Worm (Caenorhabditis elegans) whole organism, young adult: ENCODE results near the gene F43C11.12.

Experiments
- B0019.2 ChIP-seq: fragments of 200-800 bp; sonication (Bioruptor generic); conservative IDR thresholded peaks from 2 replicates; pipeline ENCODE4 v1.3.6; 2022; ENCODE audit warnings: missing genetic modification reagents, missing genetic modification characterization, missing compliant biosample characterization
- B0261.1 ChIP-seq: sonication (generic microtip); optimal IDR thresholded peaks from 2 replicates; lab custom pipeline; 2016; ENCODE audit warnings: mild to moderate bottlenecking, missing genetic modification characterization, moderate library complexity, missing compliant biosample characterization
- C06A6.2 ChIP-seq: fragments of 200-800 bp; sonication (Bioruptor generic); conservative IDR thresholded peaks from 2 replicates; pipeline ENCODE4 v1.3.6; 2022; ENCODE audit warnings: missing genetic modification characterization, missing compliant biosample characterization
- C17E4.6 ChIP-seq: fragments of 200-800 bp; sonication (Bioruptor generic); IDR thresholded peaks from 2 replicates; pipeline ENCODE4 v1.3.6; 2022; ENCODE audit warnings: missing genetic modification reagents, missing genetic modification characterization, missing compliant biosample characterization
- D2030.7 ChIP-seq: fragments of 200-800 bp; sonication (Bioruptor generic); IDR thresholded peaks from 2 replicates; pipeline ENCODE4 v1.3.6; 2022; ENCODE audit warnings: missing genetic modification reagents, missing genetic modification characterization, missing compliant biosample characterization
- F37B4.10 ChIP-seq: fragments of 200-800 bp; sonication (Bioruptor generic); IDR thresholded peaks from 2 replicates; pipeline ENCODE4 v1.3.6; 2022; ENCODE audit warnings: missing genetic modification characterization, missing compliant biosample characterization
- F39B2.1 ChIP-seq: fragments of 200-800 bp; sonication (Bioruptor generic); IDR thresholded peaks from 2 replicates; pipeline ENCODE4 v1.3.6; 2022; ENCODE audit warnings: missing genetic modification reagents, missing genetic modification characterization, missing compliant biosample characterization
- F49E8.2 ChIP-seq: sonication (generic microtip); optimal IDR thresholded peaks from 3 replicates; lab custom pipeline; 2017; ENCODE audit warnings: missing genetic modification characterization, mild to moderate bottlenecking, missing compliant biosample characterization, antibody characterized with exemption, moderate library complexity; ENCODE audit not compliant: insufficient read depth
- F57A8.1 ChIP-seq: fragments of 200-800 bp; sonication (Bioruptor generic); optimal IDR thresholded peaks from 2 replicates; lab custom pipeline; 2018; ENCODE audit warnings: mild to moderate bottlenecking, missing genetic modification characterization, moderate library complexity, missing compliant biosample characterization
- Y53F4B.3 ChIP-seq: fragments of 200-800 bp; sonication (Bioruptor generic); IDR thresholded peaks from 2 replicates; pipeline ENCODE4 v1.3.6; 2022; ENCODE audit warnings: missing genetic modification reagents, missing genetic modification characterization, missing compliant biosample characterization
- Y53G8AR.9 ChIP-seq: fragments of 200-800 bp; sonication (Bioruptor generic); conservative IDR thresholded peaks from 2 replicates; pipeline ENCODE4 v1.3.6; 2022; ENCODE audit warnings: missing genetic modification reagents, missing genetic modification characterization, missing compliant biosample characterization
- Y56A3A.18 ChIP-seq: fragments of 200-800 bp; sonication (Bioruptor generic); IDR thresholded peaks from 2 replicates; pipeline ENCODE4 v1.3.6; 2022; ENCODE audit warnings: missing genetic modification reagents, missing genetic modification characterization, missing compliant biosample characterization
- Y95B8A.8 ChIP-seq: fragments of 200-800 bp; sonication (Bioruptor generic); IDR thresholded peaks from 2 replicates; pipeline ENCODE4 v1.3.6; 2022; ENCODE audit warnings: missing genetic modification reagents, missing genetic modification characterization, missing compliant biosample characterization
- aptf-2 ChIP-seq: fragments of 200-800 bp; sonication (Bioruptor generic); conservative IDR thresholded peaks from 2 replicates; pipeline ENCODE4 v1.3.6; 2022; ENCODE audit warnings: missing genetic modification reagents, missing genetic modification characterization, missing compliant biosample characterization
- atf-7 ChIP-seq: sonication (generic microtip); optimal IDR thresholded peaks from 2 replicates; lab custom pipeline; 2017; ENCODE audit warnings: mild to moderate bottlenecking, missing genetic modification characterization, missing compliant biosample characterization
- attf-5 ChIP-seq: fragments of 200-800 bp; sonication (Bioruptor generic); optimal IDR thresholded peaks from 2 replicates; lab custom pipeline; 2018; ENCODE audit warnings: mild to moderate bottlenecking, missing genetic modification characterization, missing compliant biosample characterization
- attf-6 ChIP-seq: fragments of 200-800 bp; sonication (Bioruptor generic); IDR thresholded peaks from 2 replicates; pipeline ENCODE4 v1.3.6; 2022; ENCODE audit warnings: missing genetic modification reagents, missing genetic modification characterization, missing compliant biosample characterization
- bed-2 ChIP-seq: fragments of 200-800 bp; sonication (Bioruptor generic); IDR thresholded peaks from 2 replicates; pipeline ENCODE4 v1.3.6; 2022; ENCODE audit warnings: missing genetic modification reagents, missing genetic modification characterization, missing compliant biosample characterization
- ccch-3 ChIP-seq: fragments of 200-800 bp; sonication (Bioruptor generic); optimal IDR thresholded peaks from 2 replicates; lab custom pipeline; 2018; ENCODE audit warnings: mild to moderate bottlenecking, missing genetic modification characterization, missing compliant biosample characterization
- cebp-2 ChIP-seq: fragments of 200-800 bp; sonication (Bioruptor generic); IDR thresholded peaks from 2 replicates; pipeline ENCODE4 v1.3.6; 2022; ENCODE audit warnings: missing genetic modification characterization, missing compliant biosample characterization
- ceh-100 ChIP-seq: fragments of 200-800 bp; sonication (Bioruptor generic); IDR thresholded peaks from 2 replicates; pipeline ENCODE4 v1.3.6; 2022; ENCODE audit warnings: missing genetic modification reagents, missing genetic modification characterization, missing compliant biosample characterization
- ceh-79 ChIP-seq: sonication (generic microtip); optimal IDR thresholded peaks from 2 replicates; lab custom pipeline; 2017; ENCODE audit warnings: mild to moderate bottlenecking, missing genetic modification characterization, missing compliant biosample characterization
- die-1 ChIP-seq: sonication (generic microtip); optimal IDR thresholded peaks from 2 replicates; lab custom pipeline; 2016; ENCODE audit warnings: missing genotype, mild to moderate bottlenecking, missing genetic modification characterization, missing compliant biosample characterization
- dpff-1 ChIP-seq: sonication (generic microtip); optimal IDR thresholded peaks from 2 replicates; lab custom pipeline; 2017; ENCODE audit warnings: mild to moderate bottlenecking, missing genetic modification characterization, missing compliant biosample characterization
- dpl-1 ChIP-seq: fragments of 150-350 bp; optimal IDR thresholded peaks from 2 replicates; lab custom pipeline; 2014; ENCODE audit warnings: missing biosample characterization, missing genetic modification reagents, missing genetic modification characterization
- efl-1 ChIP-seq: fragments of 150-350 bp; optimal IDR thresholded peaks from 2 replicates; lab custom pipeline; 2014; ENCODE audit warnings: missing biosample characterization, missing genetic modification reagents, missing genetic modification characterization
- egl-18 ChIP-seq: fragments of 200-800 bp; sonication (Bioruptor generic); IDR thresholded peaks from 2 replicates; pipeline ENCODE4 v1.3.6; 2022; ENCODE audit warnings: missing genetic modification reagents, missing genetic modification characterization, missing compliant biosample characterization
- egl-44 ChIP-seq: fragments of 200-800 bp; sonication (Bioruptor generic); IDR thresholded peaks from 2 replicates; pipeline ENCODE4 v1.3.6; 2022; ENCODE audit warnings: missing genetic modification reagents, missing genetic modification characterization, missing compliant biosample characterization
- hlh-26 ChIP-seq: fragments of 200-800 bp; sonication (Bioruptor generic); conservative IDR thresholded peaks from 2 replicates; pipeline ENCODE4 v1.3.6; 2022; ENCODE audit warnings: missing genetic modification reagents, missing genetic modification characterization, missing compliant biosample characterization
- hmg-20 ChIP-seq: fragments of 200-800 bp; sonication (Bioruptor generic); IDR thresholded peaks from 2 replicates; pipeline ENCODE4 v1.3.6; 2022; ENCODE audit warnings: missing genetic modification reagents, missing genetic modification characterization, missing compliant biosample characterization
- hrde-1 ChIP-seq: sonication (generic microtip); optimal IDR thresholded peaks from 2 replicates; lab custom pipeline; 2016; ENCODE audit warnings: missing genetic modification characterization, mild to moderate bottlenecking, missing compliant biosample characterization, moderate library complexity, missing genotype, missing genetic modification reagents, borderline replicate concordance
- hsf-1 ChIP-seq: fragments of 200-800 bp; sonication (Bioruptor generic); IDR thresholded peaks from 2 replicates; pipeline ENCODE4 v1.3.6; 2022; ENCODE audit warnings: missing genetic modification reagents, missing genetic modification characterization, missing compliant biosample characterization
- lin-40 ChIP-seq: sonication (generic microtip); optimal IDR thresholded peaks from 2 replicates; lab custom pipeline; 2016; ENCODE audit warnings: missing genetic modification characterization, mild to moderate bottlenecking, missing compliant biosample characterization, missing genotype, missing genetic modification reagents
- lir-1 ChIP-seq: fragments of 200-800 bp; sonication (Bioruptor generic); conservative IDR thresholded peaks from 2 replicates; pipeline ENCODE4 v1.3.6; 2022; ENCODE audit warnings: missing genetic modification reagents, missing genetic modification characterization, missing compliant biosample characterization
- lsl-1 ChIP-seq: fragments of 200-800 bp; sonication (Bioruptor generic); optimal IDR thresholded peaks from 2 replicates; lab custom pipeline; 2018; ENCODE audit warnings: mild to moderate bottlenecking, missing genetic modification characterization, moderate library complexity, missing compliant biosample characterization
- lsy-27 ChIP-seq: sonication (generic microtip); optimal IDR thresholded peaks from 2 replicates; lab custom pipeline; 2017; ENCODE audit warnings: missing genetic modification characterization, mild to moderate bottlenecking, missing compliant biosample characterization, antibody characterized with exemption, missing genotype, borderline replicate concordance; ENCODE audit not compliant: insufficient read depth
- madf-6 ChIP-seq: fragments of 200-800 bp; sonication (Bioruptor generic); IDR thresholded peaks from 2 replicates; pipeline ENCODE4 v1.3.6; 2022; ENCODE audit warnings: missing genetic modification reagents, missing genetic modification characterization, missing compliant biosample characterization
- mes-4 ChIP-seq: sonication (generic microtip); optimal IDR thresholded peaks from 2 replicates; lab custom pipeline; 2016; ENCODE audit warnings: missing genotype, missing genetic modification characterization, missing compliant biosample characterization
- mxl-1 ChIP-seq: sonication (generic microtip); optimal IDR thresholded peaks from 2 replicates; lab custom pipeline; 2016; ENCODE audit warnings: missing genetic modification characterization, missing compliant biosample characterization
- nfya-1 ChIP-seq: sonication (generic microtip); optimal IDR thresholded peaks from 2 replicates; lab custom pipeline; 2017; ENCODE audit warnings: antibody characterized with exemption, missing compliant biosample characterization, missing genetic modification characterization, borderline replicate concordance; ENCODE audit not compliant: insufficient read depth
- sdz-38 ChIP-seq: sonication (generic microtip); optimal IDR thresholded peaks from 2 replicates; lab custom pipeline; 2016; ENCODE audit warnings: missing genotype, missing genetic modification characterization, missing compliant biosample characterization
- snpc-1.1 ChIP-seq: sonication (generic microtip); optimal IDR thresholded peaks from 2 replicates; lab custom pipeline; 2017; ENCODE audit warnings: missing genetic modification characterization, mild to moderate bottlenecking, missing compliant biosample characterization, antibody characterized with exemption, moderate library complexity, missing genotype, missing genetic modification reagents; ENCODE audit not compliant: insufficient read depth
- snpc-4 ChIP-seq, 5 experiments: fragments of 150-350 bp in 1 of 5; sonication (generic microtip) in 4 of 5; optimal IDR thresholded peaks; 2 replicates each; lab custom pipeline; 2014 to 2018; ENCODE audit warnings: missing genetic modification characterization in 5 of 5, missing biosample characterization in 3 of 5, antibody characterized with exemption in 2 of 5, mild to moderate bottlenecking in 2 of 5, missing compliant biosample characterization in 2 of 5, missing genotype in 2 of 5, moderate library complexity in 2 of 5, missing genetic modification reagents in 1 of 5
- unc-130 ChIP-seq: sonication (generic microtip); optimal IDR thresholded peaks from 2 replicates; lab custom pipeline; 2016; ENCODE audit warnings: missing genetic modification reagents, missing genetic modification characterization, missing compliant biosample characterization
- ztf-22 ChIP-seq: fragments of 200-800 bp; sonication (Bioruptor generic); optimal IDR thresholded peaks from 2 replicates; lab custom pipeline; 2018; ENCODE audit warnings: mild to moderate bottlenecking, missing genetic modification characterization, moderate library complexity, missing compliant biosample characterization
- ztf-25 ChIP-seq: fragments of 200-800 bp; sonication (Bioruptor generic); IDR thresholded peaks from 2 replicates; pipeline ENCODE4 v1.3.6; 2022; ENCODE audit warnings: missing genetic modification reagents, missing genetic modification characterization, missing compliant biosample characterization
- ztf-26 ChIP-seq: sonication (generic microtip); optimal IDR thresholded peaks from 2 replicates; lab custom pipeline; 2017; ENCODE audit warnings: missing genetic modification characterization, missing compliant biosample characterization

F43C11.12 gene

DNA sequence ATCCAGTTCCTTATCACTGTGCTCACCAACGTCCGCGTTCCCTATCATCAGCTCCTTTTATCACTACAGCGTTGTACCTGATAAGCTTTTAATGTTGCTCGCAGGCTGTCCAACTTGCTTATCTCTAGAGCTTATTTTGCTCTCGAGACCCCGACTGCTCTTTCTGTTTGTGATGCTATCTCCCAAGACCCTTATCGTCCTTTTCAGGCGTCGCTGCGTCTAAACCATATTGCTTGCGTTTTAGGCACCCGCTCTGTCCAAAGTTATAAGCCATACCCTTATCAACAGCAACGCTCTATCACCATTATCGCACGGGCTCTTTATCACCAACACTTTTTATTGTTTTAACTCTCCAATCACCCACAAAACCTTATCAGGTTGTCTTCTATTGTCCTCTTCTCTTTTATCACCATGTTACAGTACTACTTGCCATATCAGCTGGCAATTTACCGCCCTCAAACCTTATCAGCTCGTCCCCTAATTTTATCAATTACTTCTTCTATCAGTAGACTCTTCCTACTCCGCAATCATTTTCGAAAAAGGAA, 12.0 kb upstream of the F43C11.12 start (continued):
- TF ChIP-seq unc-130 (GFP tag; lab: Kevin White, UChicago) (no peak), B0261.1 (tag; lab: Kevin White, UChicago) (no peak), bed-2 (GFP tag; lab: Robert Waterston, UW) (no peak), ceh-79 (tag; lab: Kevin White, UChicago) (no peak), Y95B8A.8 (no peak), egl-18 (GFP tag; lab: Robert Waterston, UW) (no peak), lsy-27 (tag; lab: Kevin White, UChicago) (no peak), hlh-26 (GFP tag; lab: Robert Waterston, UW) (no peak), C17E4.6 (GFP tag; lab: Robert Waterston, UW) (no peak), egl-44 (peak; percentile 97), B0019.2 (GFP tag; lab: Robert Waterston, UW) (no peak), attf-6 (GFP tag; lab: Robert Waterston, UW) (no peak), mxl-1 (tag; lab: Kevin White, UChicago) (no peak), D2030.7 (GFP tag; lab: Robert Waterston, UW) (no peak), aptf-2 (GFP tag; lab: Robert Waterston, UW) (no peak), cebp-2 (GFP tag; lab: Robert Waterston, UW) (no peak), F57A8.1 (no peak), ceh-100 (GFP tag; lab: Robert Waterston, UW) (no peak), hrde-1 (tag; lab: Kevin White, UChicago) (no peak), lin-40 (no peak), snpc-1.1 (no peak), attf-5 (GFP tag; lab: Kevin White, UChicago) (peak; percentile 3), nfya-1 (tag; lab: Kevin White, UChicago) (no peak), Y53F4B.3 (GFP tag; lab: Robert Waterston, UW) (no peak), F49E8.2 (tag; lab: Kevin White, UChicago) (no peak), hsf-1 (no peak), ztf-25 (GFP tag; lab: Robert Waterston, UW) (no peak), dpff-1 (tag; lab: Kevin White, UChicago) (no peak), die-1 (tag; lab: Kevin White, UChicago) (no peak), mes-4 (tag; lab: Kevin White, UChicago) (no peak), sdz-38 (tag; lab: Kevin White, UChicago) (no peak), lsl-1 (GFP tag; lab: Kevin White, UChicago) (no peak), efl-1 (GFP tag; lab: Kevin White, UChicago) (no peak), ztf-22 (GFP tag; lab: Kevin White, UChicago) (peak; percentile 100), Y53G8AR.9 (GFP tag; lab: Robert Waterston, UW) (0 out of 2 replicates have a peak, but pooled peaks have one; percentile 55), Y56A3A.18 (GFP tag; lab: Robert Waterston, UW) (peak; percentile 51; the same call in 1 of the 2 replicates), snpc-4 (GFP tag; optimal IDR thresholded peaks at IDR 0.05; lab: Kevin White, UChicago) (no peak), snpc-4 (tag; optimal IDR thresholded peaks at IDR 0.05; lab: Kevin White, UChicago) (peak in 1 of 4 experiments; percentile 44), lir-1 (GFP tag; lab: Robert Waterston, UW) (0 out of 2 replicates have a peak, but pooled peaks have one; percentile 45), F37B4.10 (GFP tag; lab: Robert Waterston, UW) (no peak), C06A6.2 (GFP tag; lab: Robert Waterston, UW) (peak; percentile 61), F39B2.1 (GFP tag; lab: Robert Waterston, UW) (no peak), atf-7 (tag; lab: Kevin White, UChicago) (peak; percentile 99), dpl-1 (GFP tag; lab: Kevin White, UChicago) (no peak), madf-6 (no peak), ccch-3 (GFP tag; lab: Kevin White, UChicago) (no peak), ztf-26 (tag; lab: Kevin White, UChicago) (peak; percentile 19), hmg-20 (GFP tag; lab: Robert Waterston, UW) (no peak)
